Fruit fly (Drosophila melanogaster): ENCODE data around the gene Tm2.

Gene Tm2

dm6 chr3R:15309924-15310323 is at the start of gene Tm2:
TSS of gene Tm2 (plus strand) at chr3R:15310193.
- no peak for TF ChIP-seq pan (optimal IDR thresholded peaks at IDR 0.05)
- no peak for TF ChIP-seq Dll (optimal IDR thresholded peaks at IDR 0.05)
- TF ChIP-seq usp (GFP tag; optimal IDR thresholded peaks at IDR 0.05): no peak
- no peak for TF ChIP-seq EcR (GFP tag; optimal IDR thresholded peaks at IDR 0.05)
- no peak for TF ChIP-seq psq (optimal IDR thresholded peaks at IDR 0.05)
- TF ChIP-seq CG8478 (optimal IDR thresholded peaks at IDR 0.05): no peak

dm6 chr3R:15262710-15263672 is 47.0 kb upstream of the Tm2 start, which contains the start of the genes eIF2gamma and Set:
TSS of gene eIF2gamma (minus strand) at chr3R:15263458.
TSS of gene Set (plus strand) at chr3R:15263552.
- no peak for TF ChIP-seq usp (GFP tag; optimal IDR thresholded peaks at IDR 0.05)
- TF ChIP-seq EcR (GFP tag; optimal IDR thresholded peaks at IDR 0.05): no peak
- no peak for TF ChIP-seq pan (optimal IDR thresholded peaks at IDR 0.05)
- no peak for TF ChIP-seq psq (optimal IDR thresholded peaks at IDR 0.05)
- TF ChIP-seq Dll (optimal IDR thresholded peaks at IDR 0.05): no peak
- TF ChIP-seq CG8478 (optimal IDR thresholded peaks at IDR 0.05): no peak

- no peak for TF ChIP-seq psq (optimal IDR thresholded peaks at IDR 0.05)
- TF ChIP-seq usp (GFP tag; optimal IDR thresholded peaks at IDR 0.05): no peak
- TF ChIP-seq pan (optimal IDR thresholded peaks at IDR 0.05): no peak
- TF ChIP-seq EcR (GFP tag; optimal IDR thresholded peaks at IDR 0.05): no peak
- no peak for TF ChIP-seq Dll (optimal IDR thresholded peaks at IDR 0.05)
- TF ChIP-seq CG8478 (optimal IDR thresholded peaks at IDR 0.05): no peak
Observed at dm6 chr3R:15263946-15264345, 46.0 kb upstream of the Tm2 start.

- TF ChIP-seq psq (optimal IDR thresholded peaks at IDR 0.05) (no peak), Dll (optimal IDR thresholded peaks at IDR 0.05) (no peak), CG8478 (optimal IDR thresholded peaks at IDR 0.05) (no peak), pan (optimal IDR thresholded peaks at IDR 0.05) (no peak), usp (GFP tag; optimal IDR thresholded peaks at IDR 0.05) (no peak), EcR (GFP tag; optimal IDR thresholded peaks at IDR 0.05) (no peak)
Observed at dm6 chr3R:15265406-15266040, 44.5 kb upstream of the Tm2 start, which contains the start of gene ATPsynO. TSS of gene ATPsynO (plus strand) at chr3R:15265591.

dm6 chr3R:15268426-15268825 is 41.6 kb upstream of the Tm2 start, which contains the start of the genes CG14864 and Zip88E:
TSS of gene CG14864 (minus strand) at chr3R:15268538.
TSS of gene Zip88E (plus strand) at chr3R:15268662.
- no peak for TF ChIP-seq CG8478 (optimal IDR thresholded peaks at IDR 0.05)
- no peak for TF ChIP-seq pan (optimal IDR thresholded peaks at IDR 0.05)

dm6 chr3R:15268856-15269255 is 41.1 kb upstream of the Tm2 start:
- TF ChIP-seq Dll (optimal IDR thresholded peaks at IDR 0.05) (no peak), usp (GFP tag; optimal IDR thresholded peaks at IDR 0.05) (no peak), pan (optimal IDR thresholded peaks at IDR 0.05) (no peak), EcR (GFP tag; optimal IDR thresholded peaks at IDR 0.05) (no peak), CG8478 (optimal IDR thresholded peaks at IDR 0.05) (no peak), psq (optimal IDR thresholded peaks at IDR 0.05) (no peak)

dm6 chr3R:15275158-15275623 is 34.8 kb upstream of the Tm2 start, which contains the start of the genes Cp190 and CG4338:
TSS of gene Cp190 (minus strand) at chr3R:15275241.
TSS of gene CG4338 (plus strand) at chr3R:15275522.
- TF ChIP-seq EcR (GFP tag; optimal IDR thresholded peaks at IDR 0.05) (no peak), usp (GFP tag; optimal IDR thresholded peaks at IDR 0.05) (no peak), psq (optimal IDR thresholded peaks at IDR 0.05) (no peak), Dll (optimal IDR thresholded peaks at IDR 0.05) (no peak), CG8478 (optimal IDR thresholded peaks at IDR 0.05) (no peak), pan (optimal IDR thresholded peaks at IDR 0.05) (no peak)

dm6 chr3R:15277926-15278869 is 31.8 kb upstream of the Tm2 start, which contains the start of the genes MRG15 and Tm1:
TSS of gene MRG15 (minus strand) at chr3R:15278109.
TSS of gene Tm1 (plus strand) at chr3R:15278220.
- TF ChIP-seq CG8478 (optimal IDR thresholded peaks at IDR 0.05) (no peak), pan (optimal IDR thresholded peaks at IDR 0.05) (peak; percentile 77)

- TF ChIP-seq pan (optimal IDR thresholded peaks at IDR 0.05) (no peak), EcR (GFP tag; optimal IDR thresholded peaks at IDR 0.05) (no peak), psq (optimal IDR thresholded peaks at IDR 0.05) (no peak)
Observed at dm6 chr3R:15280619-15281334, 29.2 kb upstream of the Tm2 start.

dm6 chr3R:15281335-15281963 is 28.5 kb upstream of the Tm2 start:
- no peak for TF ChIP-seq usp (GFP tag; optimal IDR thresholded peaks at IDR 0.05)
- TF ChIP-seq CG8478 (optimal IDR thresholded peaks at IDR 0.05): no peak
- TF ChIP-seq EcR (GFP tag; optimal IDR thresholded peaks at IDR 0.05): no peak
- no peak for TF ChIP-seq pan (optimal IDR thresholded peaks at IDR 0.05)
- no peak for TF ChIP-seq psq (optimal IDR thresholded peaks at IDR 0.05)
- TF ChIP-seq Dll (optimal IDR thresholded peaks at IDR 0.05): no peak
